Worm (Caenorhabditis elegans): ENCODE results near the gene F54C9.14.

Gene F54C9.14

DNA sequence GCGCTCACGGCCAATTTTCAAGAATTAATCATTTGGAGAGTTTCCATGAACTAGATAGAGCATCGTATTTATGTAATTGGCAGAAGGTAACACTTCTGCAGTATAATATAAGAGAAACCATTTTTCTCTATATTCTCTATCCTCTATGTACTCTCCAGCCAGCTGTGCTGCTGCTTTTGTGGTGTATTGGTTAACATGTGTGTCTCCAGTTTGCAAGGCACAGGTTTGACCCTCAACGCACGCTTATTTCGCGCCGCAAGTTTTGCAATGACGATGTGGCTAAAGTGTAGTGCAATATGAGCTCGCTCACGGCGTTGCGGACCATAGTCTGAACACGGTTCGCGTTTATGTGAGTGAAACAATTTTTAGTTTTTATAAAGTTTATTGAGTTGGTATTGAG is 15.1 kb upstream of the F54C9.14 start (continued):
- TF ChIP-seq lsy-27 (tag; optimal IDR thresholded peaks at IDR 0.05; ENCODE audit: borderline replicate concordance, insufficient read depth) (peak; percentile 23), snpc-1.1 (tag; optimal IDR thresholded peaks at IDR 0.05; ENCODE audit: insufficient read depth) (peak; percentile 64), nhr-90 (tag; optimal IDR thresholded peaks at IDR 0.05) (peak; percentile 93), F49E8.2 (tag; optimal IDR thresholded peaks at IDR 0.05; ENCODE audit: insufficient read depth) (no peak), Y53F4B.3 (GFP tag; IDR thresholded peaks at IDR 0.05) (no peak), ceh-40 (GFP tag; IDR thresholded peaks at IDR 0.05) (peak; percentile 92), ets-4 (GFP tag; optimal IDR thresholded peaks at IDR 0.05) (peak; percentile 93), dox-1 (GFP tag; IDR thresholded peaks at IDR 0.05) (no peak), gei-17 (GFP tag; optimal IDR thresholded peaks at IDR 0.05) (no peak), ztf-26 (tag; optimal IDR thresholded peaks at IDR 0.05) (peak; percentile 62), B0019.2 (GFP tag; conservative IDR thresholded peaks at IDR 0.05) (no peak), nhr-80 (tag; optimal IDR thresholded peaks at IDR 0.05) (peak; percentile 64), zim-3 (tag; optimal IDR thresholded peaks at IDR 0.05) (no peak), rec-8 (tag; optimal IDR thresholded peaks at IDR 0.05) (peak; percentile 48 to 93), somi-1 (GFP tag; optimal IDR thresholded peaks at IDR 0.05) (peak; percentile 70), lin-35 (GFP tag; optimal IDR thresholded peaks at IDR 0.05) (no peak), sptf-2 (GFP tag; optimal IDR thresholded peaks at IDR 0.05) (peak; percentile 97), lir-1 (GFP tag; conservative IDR thresholded peaks at IDR 0.05) (0 out of 2 replicates have a peak, but pooled peaks have one; percentile 44), ztf-6 (GFP tag; IDR thresholded peaks at IDR 0.05) (0 out of 2 replicates have a peak, but pooled peaks have one; percentile 50), lag-1 (GFP tag; IDR thresholded peaks at IDR 0.05) (peak; percentile 85; the same call in 1 of the 2 replicates), ztf-28 (GFP tag; IDR thresholded peaks at IDR 0.05) (no peak), tlf-1 (GFP tag; optimal IDR thresholded peaks at IDR 0.05) (peak; percentile 79), unc-62 (GFP tag; optimal IDR thresholded peaks at IDR 0.05) (no peak), akir-1 (GFP tag; optimal IDR thresholded peaks at IDR 0.05) (no peak), T26A5.8 (tag; optimal IDR thresholded peaks at IDR 0.05) (peak; percentile 88), Y79H2A.3 (GFP tag; conservative IDR thresholded peaks at IDR 0.05) (0 out of 2 replicates have a peak, but pooled peaks have one; percentile 14), F57C9.4 (tag; optimal IDR thresholded peaks at IDR 0.05) (peak; percentile 69), nhr-120 (GFP tag; IDR thresholded peaks at IDR 0.05) (0 out of 2 replicates have a peak, but pooled peaks have one; percentile 69), snpc-4 (GFP tag; optimal IDR thresholded peaks at IDR 0.05) (no peak), snpc-4 (tag; optimal IDR thresholded peaks at IDR 0.05) (peak in 1 of 4 experiments; percentile 73), efl-1 (GFP tag; optimal IDR thresholded peaks at IDR 0.05) (peak; percentile 47), hmg-1.2 (GFP tag; IDR thresholded peaks at IDR 0.05) (peak; percentile 76; the same call in 1 of the 2 replicates), xnd-1 (tag; optimal IDR thresholded peaks at IDR 0.05) (no peak), dpff-1 (tag; optimal IDR thresholded peaks at IDR 0.05) (no peak), pha-4 (tag; optimal IDR thresholded peaks at IDR 0.05) (no peak), let-607 (tag; optimal IDR thresholded peaks at IDR 0.05) (peak; percentile 62 to 70), aptf-3 (GFP tag; IDR thresholded peaks at IDR 0.05) (0 out of 2 replicates have a peak, but pooled peaks have one; percentile 37), F57A8.1 (GFP tag; optimal IDR thresholded peaks at IDR 0.05) (peak; percentile 98)

DNA sequence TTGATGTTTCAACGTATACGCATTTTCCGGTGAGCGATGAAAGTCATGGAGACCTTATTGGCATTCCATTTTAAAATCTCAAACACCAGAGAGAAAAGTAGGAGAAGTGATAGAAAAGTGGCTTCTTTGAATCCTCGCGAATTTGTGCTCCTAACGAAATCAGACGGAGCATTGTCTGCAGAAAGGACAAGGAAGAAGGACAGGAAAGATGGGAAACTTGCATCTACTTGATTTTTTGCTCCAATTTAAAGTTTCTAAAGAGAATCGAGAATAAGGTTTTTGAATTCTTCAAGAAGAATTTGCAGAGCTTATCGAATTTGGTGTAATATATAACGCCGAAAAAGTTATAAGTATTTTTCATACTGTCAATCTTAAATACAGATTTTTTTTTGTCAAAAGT is 11.0 kb upstream of the F54C9.14 start:
- TF ChIP-seq gei-17 (GFP tag; optimal IDR thresholded peaks at IDR 0.05): no peak
- no peak for TF ChIP-seq bed-2 (GFP tag; IDR thresholded peaks at IDR 0.05)

Data from whole organism, young adult.